Worm (Caenorhabditis elegans) whole organism, early embryonic: ENCODE data around the gene sqv-8.

Experiments
- aly-1 ChIP-seq: sonication (generic microtip); optimal IDR thresholded peaks from 2 replicates; lab custom pipeline; 2016; ENCODE audit warnings: missing genetic modification characterization, missing compliant biosample characterization
- ama-1 ChIP-seq: fragments of 150-350 bp; optimal IDR thresholded peaks from 2 replicates; lab custom pipeline; 2014
- ceh-13 ChIP-seq: fragments of 200-800 bp; sonication (Bioruptor generic); optimal IDR thresholded peaks from 2 replicates; lab custom pipeline; 2018; ENCODE audit warnings: mild to moderate bottlenecking, missing genetic modification characterization, missing compliant biosample characterization
- hmg-4 ChIP-seq: fragments of 200-800 bp; sonication (Bioruptor generic); optimal IDR thresholded peaks from 2 replicates; lab custom pipeline; 2018; ENCODE audit warnings: mild to moderate bottlenecking, missing genetic modification characterization, missing compliant biosample characterization
- pes-1 ChIP-seq: fragments of 200-800 bp; sonication (Bioruptor generic); IDR thresholded peaks from 2 replicates; pipeline ENCODE4 v1.3.6; 2022; ENCODE audit warnings: missing genetic modification reagents, missing genetic modification characterization, missing compliant biosample characterization
- scrt-1 ChIP-seq: fragments of 200-800 bp; sonication (Bioruptor generic); IDR thresholded peaks from 2 replicates; pipeline ENCODE4 v1.3.6; 2022; ENCODE audit warnings: missing genetic modification characterization, missing compliant biosample characterization
- tra-4 ChIP-seq: sonication (generic microtip); optimal IDR thresholded peaks from 2 replicates; lab custom pipeline; 2017; ENCODE audit warnings: missing genetic modification characterization, missing compliant biosample characterization

DNA sequence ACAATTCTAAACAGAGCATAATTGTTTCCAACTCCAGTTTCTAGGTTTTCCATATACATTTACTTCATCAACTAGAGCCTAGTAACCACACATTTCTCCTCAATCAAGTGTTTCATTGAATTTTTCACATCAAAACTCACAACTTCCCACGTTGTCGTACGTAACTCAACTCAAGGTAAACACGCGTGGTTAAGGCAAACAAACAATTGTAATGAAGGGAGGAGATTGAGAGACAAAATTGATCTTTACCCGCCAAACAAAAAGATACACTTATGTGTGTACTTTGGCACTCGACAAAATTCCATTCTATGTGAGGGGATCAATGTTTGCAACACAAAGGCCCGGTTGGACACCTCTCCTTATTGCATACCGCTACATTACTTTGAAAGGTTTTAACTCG, 41.4 kb upstream of the sqv-8 start, which contains the start of gene nhr-19:
- no peak for TF ChIP-seq ama-1 (lab: Kevin White, UChicago)
- TF ChIP-seq tra-4 (tag; lab: Kevin White, UChicago), result no peak
- no peak for TF ChIP-seq scrt-1 (GFP tag; lab: Robert Waterston, UW)
- no peak for TF ChIP-seq pes-1 (GFP tag; lab: Robert Waterston, UW)
- TF ChIP-seq aly-1, result no peak
- no peak for TF ChIP-seq hmg-4
- no peak for TF ChIP-seq ceh-13 (GFP tag; lab: Kevin White, UChicago)
